Worm (Caenorhabditis elegans): ENCODE results near the gene Y17G9A.4.

- TF ChIP-seq flt-1 (GFP tag; IDR thresholded peaks at IDR 0.05) (no peak), hmg-4 (GFP tag; optimal IDR thresholded peaks at IDR 0.05) (no peak), ama-1 (optimal IDR thresholded peaks at IDR 0.05) (no peak), B0310.2 (tag; optimal IDR thresholded peaks at IDR 0.05) (no peak), tbx-11 (GFP tag; IDR thresholded peaks at IDR 0.05) (no peak), ceh-13 (GFP tag; optimal IDR thresholded peaks at IDR 0.05) (no peak), aly-1 (tag; optimal IDR thresholded peaks at IDR 0.05) (no peak)
Measured at ce11 chrIV:4814185-4814584, 47.2 kb downstream of the Y17G9A.4 start, which contains the start of gene srw-94.

Data from whole organism, early embryonic.